Worm (Caenorhabditis elegans) whole organism, L1 larva: ENCODE results near the gene lys-2.

ENCODE experiments used
- ces-1 ChIP-seq: fragments of 150-350 bp; optimal IDR thresholded peaks from 2 replicates; lab custom pipeline; 2014; ENCODE audit warnings: missing biosample characterization, missing genetic modification reagents, missing genetic modification characterization
- lin-35 ChIP-seq, 2 experiments: fragments of 150-350 bp; optimal IDR thresholded peaks; 2 replicates each; lab custom pipeline; 2014; ENCODE audit warnings: missing biosample characterization in 2 of 2, missing genetic modification characterization in 2 of 2, missing genetic modification reagents in 2 of 2
- mep-1 ChIP-seq: fragments of 150-350 bp; optimal IDR thresholded peaks from 2 replicates; lab custom pipeline; 2014; ENCODE audit warnings: missing biosample characterization, missing genetic modification characterization
- rnt-1 ChIP-seq: sonication (generic microtip); optimal IDR thresholded peaks from 2 replicates; lab custom pipeline; 2016; ENCODE audit warnings: mild to moderate bottlenecking, missing genetic modification characterization, moderate library complexity, missing compliant biosample characterization
- snpc-4 ChIP-seq: fragments of 150-350 bp; optimal IDR thresholded peaks from 2 replicates; lab custom pipeline; 2014; ENCODE audit warnings: missing biosample characterization, missing genetic modification characterization
- unc-62 ChIP-seq: fragments of 150-350 bp; optimal IDR thresholded peaks from 2 replicates; lab custom pipeline; 2014; ENCODE audit warnings: missing biosample characterization, missing genetic modification reagents, missing genetic modification characterization

- TF ChIP-seq rnt-1 (tag; lab: Kevin White, UChicago) = no peak
- no peak for TF ChIP-seq unc-62
- no peak for TF ChIP-seq ces-1 (GFP tag; lab: Kevin White, UChicago)
- TF ChIP-seq mep-1 (tag; lab: Kevin White, UChicago) = no peak
- no peak for TF ChIP-seq snpc-4
- peak in 1 of 2 experiments; percentile 28 for TF ChIP-seq lin-35 (GFP tag; optimal IDR thresholded peaks at IDR 0.05; lab: Kevin White, UChicago)
Measured at ce11 chrV:10255005-10255472, 26.2 kb downstream of the lys-2 start, which contains the start of gene rop-1.
